Worm (Caenorhabditis elegans): Measurements from ENCODE around the gene F26C11.3.

F26C11.3 gene

ce11 chrII:9892409-9892808 lies 22.5 kb downstream of the F26C11.3 start, which contains the start of gene C08H9.16 (continued):
- TF ChIP-seq nhr-41 (GFP tag; IDR thresholded peaks at IDR 0.05) = no peak
- peak; percentile 57 for TF ChIP-seq hlh-11 (tag; optimal IDR thresholded peaks at IDR 0.05)
- TF ChIP-seq nhr-76 (tag; optimal IDR thresholded peaks at IDR 0.05) = no peak
- no peak for TF ChIP-seq madf-5 (GFP tag; IDR thresholded peaks at IDR 0.05)
- TF ChIP-seq egl-27 (tag; optimal IDR thresholded peaks at IDR 0.05) = no peak
- TF ChIP-seq lin-29 (GFP tag; IDR thresholded peaks at IDR 0.05) = no peak
- TF ChIP-seq ceh-44 (GFP tag; IDR thresholded peaks at IDR 0.05) = no peak
- TF ChIP-seq lin-13 (GFP tag; optimal IDR thresholded peaks at IDR 0.05) = peak; percentile 24
- no peak for TF ChIP-seq egl-43 (GFP tag; IDR thresholded peaks at IDR 0.05)
- peak; percentile 13 for TF ChIP-seq nhr-6 (tag; optimal IDR thresholded peaks at IDR 0.05)
- TF ChIP-seq lin-15B (tag; optimal IDR thresholded peaks at IDR 0.05) = no peak
- no peak for TF ChIP-seq mxl-2 (GFP tag; conservative IDR thresholded peaks at IDR 0.05)
- TF ChIP-seq nhr-25 (tag; optimal IDR thresholded peaks at IDR 0.05; ENCODE audit: borderline replicate concordance, insufficient read depth) = no peak
- peak; percentile 57 for TF ChIP-seq dve-1 (tag; optimal IDR thresholded peaks at IDR 0.05; ENCODE audit: insufficient read depth)
- TF ChIP-seq ztf-11 (tag; optimal IDR thresholded peaks at IDR 0.05) = no peak
- TF ChIP-seq hif-1 (tag; optimal IDR thresholded peaks at IDR 0.05) = peak in 1 of 2 experiments; percentile 18
- TF ChIP-seq nhr-28 (tag; optimal IDR thresholded peaks at IDR 0.05) = no peak
- peak; percentile 89 to 99 for TF ChIP-seq lsy-2 (tag; optimal IDR thresholded peaks at IDR 0.05)
- no peak for TF ChIP-seq lin-39 (tag; optimal IDR thresholded peaks at IDR 0.05)
- TF ChIP-seq F49E8.2 (tag; optimal IDR thresholded peaks at IDR 0.05; ENCODE audit: borderline replicate concordance) = no peak
- TF ChIP-seq snpc-4 (tag; optimal IDR thresholded peaks at IDR 0.05) = no peak
- TF ChIP-seq unc-62 (GFP tag; optimal IDR thresholded peaks at IDR 0.05 in 1 of 2) = no peak
- no peak for TF ChIP-seq unc-62 (tag; optimal IDR thresholded peaks at IDR 0.05)
- no peak for TF ChIP-seq sdz-12 (GFP tag; optimal IDR thresholded peaks at IDR 0.05)
- peak; percentile 43 for TF ChIP-seq nhr-77 (tag; optimal IDR thresholded peaks at IDR 0.05)
- peak; percentile 26; the same call in 1 of the 2 replicates for TF ChIP-seq dmd-6 (GFP tag; IDR thresholded peaks at IDR 0.05)

ce11 chrII:9891823-9892222 lies 23.1 kb downstream of the F26C11.3 start:
- TF ChIP-seq lin-39 (tag; optimal IDR thresholded peaks at IDR 0.05) (no peak), php-3 (GFP tag; IDR thresholded peaks at IDR 0.05) (peak; percentile 86), egl-43 (GFP tag; IDR thresholded peaks at IDR 0.05) (no peak), snpc-1.2 (GFP tag; IDR thresholded peaks at IDR 0.05) (no peak), gei-8 (GFP tag; optimal IDR thresholded peaks at IDR 0.05) (no peak), ceh-44 (GFP tag; IDR thresholded peaks at IDR 0.05) (no peak), hlh-30 (tag; optimal IDR thresholded peaks at IDR 0.05; ENCODE audit: insufficient read depth) (no peak), F37D6.2 (tag; optimal IDR thresholded peaks at IDR 0.05) (no peak), mdl-1 (tag; optimal IDR thresholded peaks at IDR 0.05) (no peak), nhr-77 (tag; optimal IDR thresholded peaks at IDR 0.05) (no peak), nhr-6 (tag; optimal IDR thresholded peaks at IDR 0.05) (no peak), daf-8 (GFP tag; IDR thresholded peaks at IDR 0.05) (no peak), nhr-41 (GFP tag; IDR thresholded peaks at IDR 0.05) (peak; percentile 60; the same call in 1 of the 2 replicates), nhr-25 (tag; optimal IDR thresholded peaks at IDR 0.05; ENCODE audit: borderline replicate concordance, insufficient read depth) (no peak), ceh-62 (tag; optimal IDR thresholded peaks at IDR 0.05) (no peak), Y48G9A.11 (GFP tag; IDR thresholded peaks at IDR 0.05) (no peak), ZK546.5 (tag; optimal IDR thresholded peaks at IDR 0.05) (no peak), nhr-48 (tag; optimal IDR thresholded peaks at IDR 0.05) (peak; percentile 69), arid-1 (GFP tag; conservative IDR thresholded peaks at IDR 0.05) (no peak), attf-4 (tag; optimal IDR thresholded peaks at IDR 0.05) (no peak), F10B5.3 (tag; optimal IDR thresholded peaks at IDR 0.05) (no peak), lim-7 (GFP tag; IDR thresholded peaks at IDR 0.05) (no peak), unc-130 (GFP tag; optimal IDR thresholded peaks at IDR 0.05) (no peak), lin-15B (tag; optimal IDR thresholded peaks at IDR 0.05) (no peak), tag-97 (GFP tag; IDR thresholded peaks at IDR 0.05) (no peak), R02D3.7 (tag; optimal IDR thresholded peaks at IDR 0.05) (no peak), mes-2 (tag; optimal IDR thresholded peaks at IDR 0.05; ENCODE audit: poor library complexity, severe bottlenecking) (peak; percentile 28), pha-4 (GFP tag; IDR thresholded peaks at IDR 0.05) (no peak), pha-4 (tag; optimal IDR thresholded peaks at IDR 0.05) (no peak), dmd-6 (GFP tag; IDR thresholded peaks at IDR 0.05) (peak; percentile 94), dmd-8 (GFP tag; IDR thresholded peaks at IDR 0.05) (no peak), nhr-42 (GFP tag; IDR thresholded peaks at IDR 0.05) (no peak), lsy-2 (tag; optimal IDR thresholded peaks at IDR 0.05) (peak in 1 of 2 experiments; percentile 5), hlh-11 (tag; optimal IDR thresholded peaks at IDR 0.05) (peak; percentile 64)

Data from whole organism, L4 larva.